1 fruit fly cellular context compared by ENCODE assay signal in the genomic region with DNA sequence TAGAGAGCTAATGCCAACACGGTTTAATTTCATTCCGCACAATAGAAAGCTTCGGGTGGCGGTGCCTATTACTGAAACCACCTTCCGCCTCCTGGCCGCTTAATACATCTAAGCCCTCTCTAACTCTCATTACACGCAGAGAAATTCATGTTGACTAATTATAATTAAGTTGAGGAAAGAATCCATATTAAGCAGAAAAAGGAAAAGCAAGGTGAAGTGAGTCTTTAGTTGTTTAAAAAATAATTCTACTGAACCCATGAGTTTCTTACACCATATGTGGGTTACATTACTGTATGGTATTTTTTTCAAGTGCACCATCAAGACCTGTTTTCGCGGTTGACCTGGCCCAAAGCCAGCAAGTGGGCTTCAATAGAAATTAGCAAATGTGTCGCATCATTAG.
TF ChIP-seq lines count a peak whose summit lies in the region.

No protein-coding gene starts in this region.

TF ChIP-seq in whole organism, embryonic, 481 proteins besides CTCF, POLR2A, EP300 and RAD21 (continued from another document and continues in another):
- TF ChIP-seq Sry-β (GFP tag; optimal IDR thresholded peaks at IDR 0.05; lab: Kevin White, UChicago): no peak
- TF ChIP-seq Dfd (GFP tag; optimal IDR thresholded peaks at IDR 0.05; lab: Kevin White, UChicago): no peak
- TF ChIP-seq Rfx (GFP tag; IDR thresholded peaks at IDR 0.05; lab: Robert Waterston, UW): no peak
- TF ChIP-seq trem (tag; optimal IDR thresholded peaks at IDR 0.05; lab: Kevin White, UChicago): no peak
- no peak for TF ChIP-seq CG6765 (GFP tag; optimal IDR thresholded peaks at IDR 0.05; lab: Kevin White, UChicago)
- TF ChIP-seq CG2116 (GFP tag; optimal IDR thresholded peaks at IDR 0.05; lab: Kevin White, UChicago): no peak
- no peak for TF ChIP-seq CG10654 (GFP tag; optimal IDR thresholded peaks at IDR 0.05; lab: Kevin White, UChicago)
- no peak for TF ChIP-seq org-1 (GFP tag; optimal IDR thresholded peaks at IDR 0.05; lab: Kevin White, UChicago)
- TF ChIP-seq CG7987 (GFP tag; optimal IDR thresholded peaks at IDR 0.05; lab: Kevin White, UChicago): no peak
- no peak for TF ChIP-seq CG18764 (GFP tag; optimal IDR thresholded peaks at IDR 0.05; lab: Kevin White, UChicago)
- TF ChIP-seq Mes4 (GFP tag; optimal IDR thresholded peaks at IDR 0.05; lab: Kevin White, UChicago): no peak
- TF ChIP-seq HLH4C (GFP tag; IDR thresholded peaks at IDR 0.05; lab: Robert Waterston, UW; ENCODE audit: partially characterized antibody): no peak
- no peak for TF ChIP-seq chif (GFP tag; optimal IDR thresholded peaks at IDR 0.05; lab: Kevin White, UChicago)
- no peak for TF ChIP-seq CG11723 (GFP tag; optimal IDR thresholded peaks at IDR 0.05; lab: Kevin White, UChicago)
- no peak for TF ChIP-seq Poxn (GFP tag; IDR thresholded peaks at IDR 0.05; lab: Robert Waterston, UW)
- TF ChIP-seq zf30C (GFP tag; optimal IDR thresholded peaks at IDR 0.05; lab: Kevin White, UChicago): no peak
- no peak for TF ChIP-seq Max (GFP tag; optimal IDR thresholded peaks at IDR 0.05; lab: Kevin White, UChicago)
- TF ChIP-seq Sox102F (GFP tag; optimal IDR thresholded peaks at IDR 0.05; lab: Kevin White, UChicago): peak; percentile 38
- no peak for TF ChIP-seq CG15073 (GFP tag; optimal IDR thresholded peaks at IDR 0.05; lab: Kevin White, UChicago)
- no peak for TF ChIP-seq sqz (GFP tag; optimal IDR thresholded peaks at IDR 0.05; lab: Kevin White, UChicago)
- no peak for TF ChIP-seq CG6175 (GFP tag; IDR thresholded peaks at IDR 0.05; lab: Robert Waterston, UW)
- TF ChIP-seq CG7745 (tag; optimal IDR thresholded peaks at IDR 0.05; lab: Kevin White, UChicago): no peak
- no peak for TF ChIP-seq HLHmδ (GFP tag; optimal IDR thresholded peaks at IDR 0.05; lab: Kevin White, UChicago)
- no peak for TF ChIP-seq CG7786 (GFP tag; optimal IDR thresholded peaks at IDR 0.05; lab: Kevin White, UChicago)
- no peak for TF ChIP-seq tgo (GFP tag; IDR thresholded peaks at IDR 0.05; lab: Robert Waterston, UW)
- no peak for TF ChIP-seq odd (GFP tag; optimal IDR thresholded peaks at IDR 0.05; lab: Kevin White, UChicago)
- no peak for TF ChIP-seq CG12219 (GFP tag; optimal IDR thresholded peaks at IDR 0.05; lab: Kevin White, UChicago)
- no peak for TF ChIP-seq toy (GFP tag; IDR thresholded peaks at IDR 0.05; lab: Robert Waterston, UW)
- no peak for TF ChIP-seq Atf3 (GFP tag; optimal IDR thresholded peaks at IDR 0.05; lab: Kevin White, UChicago)
- no peak for TF ChIP-seq CG18011 (GFP tag; optimal IDR thresholded peaks at IDR 0.05; lab: Kevin White, UChicago)
- TF ChIP-seq BEAF-32 (GFP tag; optimal IDR thresholded peaks at IDR 0.05; lab: Kevin White, UChicago): no peak
- no peak for TF ChIP-seq CG10462 (GFP tag; optimal IDR thresholded peaks at IDR 0.05; lab: Kevin White, UChicago)
- TF ChIP-seq Ptx1 (GFP tag; IDR thresholded peaks at IDR 0.05; lab: Robert Waterston, UW): peak; percentile 21; the same call in 1 of the 2 replicates
- no peak for TF ChIP-seq CG4282 (GFP tag; optimal IDR thresholded peaks at IDR 0.05; lab: Kevin White, UChicago)
- no peak for TF ChIP-seq dan (GFP tag; IDR thresholded peaks at IDR 0.05; lab: Robert Waterston, UW)
- peak; percentile 2 for TF ChIP-seq unpg (GFP tag; optimal IDR thresholded peaks at IDR 0.05; lab: Kevin White, UChicago)
- no peak for TF ChIP-seq schlank (tag; optimal IDR thresholded peaks at IDR 0.05; lab: Kevin White, UChicago)
- TF ChIP-seq CG6791 (GFP tag; IDR thresholded peaks at IDR 0.05; lab: Robert Waterston, UW; ENCODE audit: partially characterized antibody): no peak
- no peak for TF ChIP-seq Asciz (GFP tag; optimal IDR thresholded peaks at IDR 0.05; lab: Kevin White, UChicago)
- no peak for TF ChIP-seq CG17612 (GFP tag; IDR thresholded peaks at IDR 0.05; lab: Robert Waterston, UW)
- peak; percentile 1 for TF ChIP-seq nmo (GFP tag; optimal IDR thresholded peaks at IDR 0.05; lab: Kevin White, UChicago)
- TF ChIP-seq CG7372 (GFP tag; IDR thresholded peaks at IDR 0.05; lab: Robert Waterston, UW): no peak
- no peak for TF ChIP-seq Trl (optimal IDR thresholded peaks at IDR 0.05; lab: Kevin White, UChicago)
- no peak for TF ChIP-seq Trl (GFP tag; optimal IDR thresholded peaks at IDR 0.05; lab: Kevin White, UChicago)
- no peak for TF ChIP-seq CG15269 (tag; optimal IDR thresholded peaks at IDR 0.05; lab: Kevin White, UChicago)
- no peak for TF ChIP-seq Atf-2 (GFP tag; optimal IDR thresholded peaks at IDR 0.05; lab: Kevin White, UChicago)
- TF ChIP-seq H15 (GFP tag; IDR thresholded peaks at IDR 0.05; lab: Robert Waterston, UW): no peak
- no peak for TF ChIP-seq HmgD (GFP tag; optimal IDR thresholded peaks at IDR 0.05; lab: Kevin White, UChicago)
- no peak for TF ChIP-seq h (optimal IDR thresholded peaks at IDR 0.05; lab: Kevin White, UChicago)
- TF ChIP-seq al (GFP tag; IDR thresholded peaks at IDR 0.05; lab: Robert Waterston, UW): no peak
- TF ChIP-seq sim (GFP tag; IDR thresholded peaks at IDR 0.05; lab: Robert Waterston, UW): no peak
- TF ChIP-seq yki (optimal IDR thresholded peaks at IDR 0.05; lab: Kevin White, UChicago): no peak
- TF ChIP-seq CG17186 (GFP tag; optimal IDR thresholded peaks at IDR 0.05; lab: Kevin White, UChicago): no peak
- TF ChIP-seq CG9932 (GFP tag; IDR thresholded peaks at IDR 0.05; lab: Robert Waterston, UW): no peak
- no peak for TF ChIP-seq CG2120 (GFP tag; optimal IDR thresholded peaks at IDR 0.05; lab: Kevin White, UChicago)
- no peak for TF ChIP-seq CG11696 (GFP tag; IDR thresholded peaks at IDR 0.05; lab: Robert Waterston, UW)
- no peak for TF ChIP-seq ro (GFP tag; IDR thresholded peaks at IDR 0.05; lab: Robert Waterston, UW)
- TF ChIP-seq danr (GFP tag; IDR thresholded peaks at IDR 0.05; lab: Robert Waterston, UW): no peak
- no peak for TF ChIP-seq btn (GFP tag; optimal IDR thresholded peaks at IDR 0.05; lab: Kevin White, UChicago)
- no peak for TF ChIP-seq CG15479 (GFP tag; optimal IDR thresholded peaks at IDR 0.05; lab: Kevin White, UChicago)
- TF ChIP-seq Six4 (GFP tag; optimal IDR thresholded peaks at IDR 0.05; lab: Kevin White, UChicago): no peak
- TF ChIP-seq CG10959 (GFP tag; IDR thresholded peaks at IDR 0.05; lab: Robert Waterston, UW): no peak
- TF ChIP-seq CG30403 (GFP tag; optimal IDR thresholded peaks at IDR 0.05; lab: Kevin White, UChicago): no peak
- no peak for TF ChIP-seq CG4424 (GFP tag; optimal IDR thresholded peaks at IDR 0.05; lab: Kevin White, UChicago)
- TF ChIP-seq fd102C (GFP tag; optimal IDR thresholded peaks at IDR 0.05; lab: Kevin White, UChicago): no peak
- TF ChIP-seq grn (GFP tag; optimal IDR thresholded peaks at IDR 0.05; lab: Kevin White, UChicago): no peak
- TF ChIP-seq CG10565 (GFP tag; optimal IDR thresholded peaks at IDR 0.05; lab: Kevin White, UChicago): no peak
- TF ChIP-seq CG8359 (GFP tag; optimal IDR thresholded peaks at IDR 0.05; lab: Kevin White, UChicago; ENCODE audit: borderline replicate concordance): no peak
- TF ChIP-seq CG2712 (tag; optimal IDR thresholded peaks at IDR 0.05; lab: Kevin White, UChicago): no peak
- no peak for TF ChIP-seq H2.0 (GFP tag; IDR thresholded peaks at IDR 0.05; lab: Robert Waterston, UW)
- TF ChIP-seq esg (GFP tag; conservative IDR thresholded peaks at IDR 0.05; lab: Robert Waterston, UW): 0 out of 2 replicates have a peak, but pooled peaks have one; percentile 18
- no peak for TF ChIP-seq peb (GFP tag; IDR thresholded peaks at IDR 0.05; lab: Robert Waterston, UW)
- no peak for TF ChIP-seq gfzf (GFP tag; optimal IDR thresholded peaks at IDR 0.05; lab: Kevin White, UChicago)
- no peak for TF ChIP-seq Scr (GFP tag; IDR thresholded peaks at IDR 0.05; lab: Robert Waterston, UW; ENCODE audit: partially characterized antibody)
- TF ChIP-seq p53 (GFP tag; optimal IDR thresholded peaks at IDR 0.05; lab: Kevin White, UChicago): no peak
- no peak for TF ChIP-seq CG1024 (GFP tag; IDR thresholded peaks at IDR 0.05; lab: Robert Waterston, UW)
- no peak for TF ChIP-seq mam (GFP tag; optimal IDR thresholded peaks at IDR 0.05; lab: Kevin White, UChicago)
- no peak for TF ChIP-seq CoRest (tag; optimal IDR thresholded peaks at IDR 0.05; lab: Kevin White, UChicago)
- TF ChIP-seq jumu (GFP tag; optimal IDR thresholded peaks at IDR 0.05; lab: Kevin White, UChicago): no peak
- TF ChIP-seq CG34422 (GFP tag; IDR thresholded peaks at IDR 0.05; lab: Robert Waterston, UW): no peak
- TF ChIP-seq CG4404 (GFP tag; IDR thresholded peaks at IDR 0.05; lab: Robert Waterston, UW): no peak
- TF ChIP-seq CG13894 (tag; optimal IDR thresholded peaks at IDR 0.05; lab: Kevin White, UChicago): no peak
- no peak for TF ChIP-seq pan (optimal IDR thresholded peaks at IDR 0.05; lab: Kevin White, UChicago)
- no peak for TF ChIP-seq pan (GFP tag; optimal IDR thresholded peaks at IDR 0.05 in 1 of 2, IDR thresholded peaks at IDR 0.05 in 1 of 2)
- TF ChIP-seq D19B (GFP tag; optimal IDR thresholded peaks at IDR 0.05; lab: Kevin White, UChicago): no peak
- TF ChIP-seq Mad (GFP tag; optimal IDR thresholded peaks at IDR 0.05; lab: Kevin White, UChicago): no peak
- TF ChIP-seq dmrt99B (tag; optimal IDR thresholded peaks at IDR 0.05; lab: Kevin White, UChicago): peak; percentile 29
- no peak for TF ChIP-seq CG18476 (GFP tag; optimal IDR thresholded peaks at IDR 0.05; lab: Kevin White, UChicago)
- peak; percentile 4 for TF ChIP-seq CG18262 (tag; optimal IDR thresholded peaks at IDR 0.05; lab: Kevin White, UChicago)
- TF ChIP-seq CG9817 (tag; optimal IDR thresholded peaks at IDR 0.05; lab: Kevin White, UChicago): no peak
- TF ChIP-seq oc (tag; optimal IDR thresholded peaks at IDR 0.05; lab: Kevin White, UChicago): no peak
- no peak for TF ChIP-seq psq (GFP tag; optimal IDR thresholded peaks at IDR 0.05; lab: Kevin White, UChicago)
- TF ChIP-seq CG4617 (GFP tag; optimal IDR thresholded peaks at IDR 0.05; lab: Kevin White, UChicago; ENCODE audit: borderline replicate concordance): no peak
- TF ChIP-seq sug (tag; optimal IDR thresholded peaks at IDR 0.05; lab: Kevin White, UChicago): no peak
- peak; percentile 16 for TF ChIP-seq CG17359 (tag; optimal IDR thresholded peaks at IDR 0.05; lab: Kevin White, UChicago)
- no peak for TF ChIP-seq CG9215 (GFP tag; IDR thresholded peaks at IDR 0.05; lab: Robert Waterston, UW)
- TF ChIP-seq zfh1 (GFP tag; IDR thresholded peaks at IDR 0.05; lab: Robert Waterston, UW): 0 out of 3 replicates have a peak, but pooled peaks have one; percentile 9
- no peak for TF ChIP-seq Side (GFP tag; optimal IDR thresholded peaks at IDR 0.05; lab: Kevin White, UChicago)
- TF ChIP-seq ab (GFP tag; optimal IDR thresholded peaks at IDR 0.05; lab: Kevin White, UChicago): no peak
- no peak for TF ChIP-seq CG13296 (GFP tag; optimal IDR thresholded peaks at IDR 0.05; lab: Kevin White, UChicago)
- peak; percentile 49 for TF ChIP-seq CG1603 (tag; optimal IDR thresholded peaks at IDR 0.05; lab: Kevin White, UChicago)
- TF ChIP-seq phol (tag; optimal IDR thresholded peaks at IDR 0.05; lab: Kevin White, UChicago): peak; percentile 20
- peak; percentile 52 for TF ChIP-seq sens (GFP tag; lab: Kevin White, UChicago)
- TF ChIP-seq CG15696 (tag; optimal IDR thresholded peaks at IDR 0.05; lab: Kevin White, UChicago): no peak
- TF ChIP-seq CG33213 (GFP tag; optimal IDR thresholded peaks at IDR 0.05; lab: Kevin White, UChicago): no peak
- TF ChIP-seq CG17385 (GFP tag; optimal IDR thresholded peaks at IDR 0.05; lab: Kevin White, UChicago): no peak
- no peak for TF ChIP-seq HHEX (GFP tag; optimal IDR thresholded peaks at IDR 0.05; lab: Kevin White, UChicago)
- TF ChIP-seq Med (GFP tag; lab: Kevin White, UChicago): no peak
- TF ChIP-seq gsb-n (tag; optimal IDR thresholded peaks at IDR 0.05; lab: Kevin White, UChicago): no peak
- TF ChIP-seq Lim3 (GFP tag; IDR thresholded peaks at IDR 0.05; lab: Robert Waterston, UW): no peak
- no peak for TF ChIP-seq CG17361 (GFP tag; IDR thresholded peaks at IDR 0.05; lab: Robert Waterston, UW)
- TF ChIP-seq fu2 (GFP tag; optimal IDR thresholded peaks at IDR 0.05; lab: Kevin White, UChicago): no peak
- no peak for TF ChIP-seq Ada2b (GFP tag; IDR thresholded peaks at IDR 0.05; lab: Robert Waterston, UW)
- no peak for TF ChIP-seq gce (GFP tag; IDR thresholded peaks at IDR 0.05; lab: Robert Waterston, UW)
- no peak for TF ChIP-seq kay (GFP tag; optimal IDR thresholded peaks at IDR 0.05; lab: Kevin White, UChicago)
- no peak for TF ChIP-seq gro (GFP tag; optimal IDR thresholded peaks at IDR 0.05; lab: Kevin White, UChicago)
- TF ChIP-seq fru (optimal IDR thresholded peaks at IDR 0.05; lab: Kevin White, UChicago): no peak
- TF ChIP-seq CG10543 (GFP tag; optimal IDR thresholded peaks at IDR 0.05; lab: Kevin White, UChicago): no peak
- no peak for TF ChIP-seq CG15011 (GFP tag; optimal IDR thresholded peaks at IDR 0.05; lab: Kevin White, UChicago)
- no peak for TF ChIP-seq CG12104 (GFP tag; optimal IDR thresholded peaks at IDR 0.05; lab: Kevin White, UChicago)
- TF ChIP-seq bab2 (GFP tag; optimal IDR thresholded peaks at IDR 0.05; lab: Kevin White, UChicago): no peak
- no peak for TF ChIP-seq Dip3 (GFP tag; optimal IDR thresholded peaks at IDR 0.05; lab: Kevin White, UChicago)
- no peak for TF ChIP-seq chm (GFP tag; IDR thresholded peaks at IDR 0.05; lab: Robert Waterston, UW)
- TF ChIP-seq pnt (GFP tag; optimal IDR thresholded peaks at IDR 0.05; lab: Kevin White, UChicago): peak; percentile 2
- no peak for TF ChIP-seq her (GFP tag; optimal IDR thresholded peaks at IDR 0.05; lab: Kevin White, UChicago)
- TF ChIP-seq pros (GFP tag; optimal IDR thresholded peaks at IDR 0.05; lab: Kevin White, UChicago): no peak
- 0 out of 2 replicates have a peak, but pooled peaks have one; percentile 14 for TF ChIP-seq CG31441 (GFP tag; IDR thresholded peaks at IDR 0.05; lab: Robert Waterston, UW)
- no peak for TF ChIP-seq CG3838 (GFP tag; optimal IDR thresholded peaks at IDR 0.05; lab: Kevin White, UChicago)
- no peak for TF ChIP-seq cas (GFP tag; IDR thresholded peaks at IDR 0.05; lab: Robert Waterston, UW)
- TF ChIP-seq vvl (GFP tag; IDR thresholded peaks at IDR 0.05; lab: Robert Waterston, UW): peak; percentile 44; the same call in 1 of the 2 replicates
- TF ChIP-seq sisA (GFP tag; IDR thresholded peaks at IDR 0.05; lab: Robert Waterston, UW): no peak
- TF ChIP-seq pita (GFP tag; optimal IDR thresholded peaks at IDR 0.05; lab: Kevin White, UChicago): no peak
- no peak for TF ChIP-seq z (GFP tag; IDR thresholded peaks at IDR 0.05; lab: Robert Waterston, UW)
- no peak for TF ChIP-seq Bdp1 (GFP tag; optimal IDR thresholded peaks at IDR 0.05; lab: Kevin White, UChicago)
- no peak for TF ChIP-seq CG4854 (GFP tag; optimal IDR thresholded peaks at IDR 0.05; lab: Kevin White, UChicago)
- peak; percentile 35 for TF ChIP-seq gem (tag; optimal IDR thresholded peaks at IDR 0.05; lab: Kevin White, UChicago)
